Fruit fly (Drosophila melanogaster) whole organism, pupa: ENCODE measurements around the gene Nrx-1.

Experiments
- CG12605 ChIP-seq: fragments of 200-800 bp; sonication (Bioruptor generic); IDR thresholded peaks from 2 replicates; pipeline ENCODE4 v1.3.6; 2022; ENCODE audit warnings: missing biosample characterization, missing genetic modification characterization
- CG15710 ChIP-seq: fragments of 200-800 bp; sonication (Bioruptor generic); optimal IDR thresholded peaks from 2 replicates; lab custom pipeline; 2018; ENCODE audit warnings: missing biosample characterization, mild to moderate bottlenecking, missing genetic modification characterization, moderate library complexity
- CG34367 ChIP-seq: fragments of 200-800 bp; sonication (Bioruptor generic); optimal IDR thresholded peaks from 2 replicates; lab custom pipeline; 2018; ENCODE audit warnings: missing biosample characterization, mild to moderate bottlenecking, missing genetic modification characterization
- CG4496 ChIP-seq: fragments of 200-800 bp; sonication (Bioruptor generic); IDR thresholded peaks from 3 replicates; pipeline ENCODE4 v1.3.6; 2022; ENCODE audit warnings: missing biosample characterization, missing genetic modification characterization
- CG9948 ChIP-seq: fragments of 200-800 bp; sonication (Bioruptor generic); optimal IDR thresholded peaks from 2 replicates; lab custom pipeline; 2018; ENCODE audit warnings: missing biosample characterization, mild to moderate bottlenecking, missing genetic modification characterization, moderate library complexity
- D1 ChIP-seq: fragments of 200-800 bp; sonication (Bioruptor generic); optimal IDR thresholded peaks from 2 replicates; lab custom pipeline; 2018; ENCODE audit warnings: missing biosample characterization, mild to moderate bottlenecking, missing genetic modification characterization, moderate library complexity
- Pif1A ChIP-seq: fragments of 200-800 bp; sonication (Bioruptor generic); optimal IDR thresholded peaks from 3 replicates; lab custom pipeline; 2016; ENCODE audit warnings: missing biosample characterization, missing genetic modification characterization
- Snoo ChIP-seq: fragments of 200-800 bp; sonication (Bioruptor generic); optimal IDR thresholded peaks from 3 replicates; lab custom pipeline; 2017; ENCODE audit warnings: missing biosample characterization, mild to moderate bottlenecking, missing genetic modification characterization, inconsistent platforms
- gl ChIP-seq: fragments of 200-800 bp; sonication (Bioruptor generic); optimal IDR thresholded peaks from 2 replicates; lab custom pipeline; 2018; ENCODE audit warnings: missing biosample characterization, mild to moderate bottlenecking, missing genetic modification characterization

- no peak for TF ChIP-seq CG34367 (tag; lab: Kevin White, UChicago)
- TF ChIP-seq Snoo (tag; lab: Kevin White, UChicago): no peak
- no peak for TF ChIP-seq CG12605 (GFP tag; lab: Robert Waterston, UW)
- no peak for TF ChIP-seq gl
- no peak for TF ChIP-seq CG4496
- no peak for TF ChIP-seq CG9948
- no peak for TF ChIP-seq Pif1A (GFP tag; lab: Kevin White, UChicago)
- TF ChIP-seq D1 (tag; lab: Kevin White, UChicago): no peak
- no peak for TF ChIP-seq CG15710 (tag; lab: Kevin White, UChicago)
Measured at dm6 chr3R:22456007-22456406, 12.3 kb upstream of the Nrx-1 start.
